Worm (Caenorhabditis elegans) whole organism, L4 larva: Measurements from ENCODE around the gene orai-1.

Experiments used
- ama-1 ChIP-seq: fragments of 150-350 bp; optimal IDR thresholded peaks from 2 replicates; lab custom pipeline; 2014; ENCODE audit warnings: inconsistent platforms, mixed read lengths
- lsy-2 ChIP-seq, 2 experiments: fragments of 150-350 bp in 1 of 2; sonication (generic microtip) in 1 of 2; optimal IDR thresholded peaks; 2 replicates each; lab custom pipeline; 2014 to 2017; ENCODE audit warnings: missing biosample characterization in 2 of 2, missing genetic modification characterization in 2 of 2
- nhr-25 ChIP-seq: sonication (generic microtip); optimal IDR thresholded peaks from 2 replicates; lab custom pipeline; 2017; ENCODE audit warnings: missing genetic modification characterization, mild to moderate bottlenecking, missing compliant biosample characterization, antibody characterized with exemption, moderate library complexity, borderline replicate concordance; ENCODE audit not compliant: insufficient read depth
- nhr-76 ChIP-seq: fragments of 150-350 bp; optimal IDR thresholded peaks from 2 replicates; lab custom pipeline; 2014; ENCODE audit warnings: missing biosample characterization, missing genetic modification characterization
- pqm-1 ChIP-seq: sonication (generic microtip); optimal IDR thresholded peaks from 2 replicates; lab custom pipeline; 2017; ENCODE audit warnings: missing biosample characterization, missing genetic modification characterization
- unc-62 ChIP-seq, 3 experiments: fragments of 150-350 bp in 1 of 3; sonication (generic microtip); optimal IDR thresholded peaks in 2 of 3; peaks in 1 of 3; 1 replicate in 1 of 3; 2 replicates in 2 of 3; lab custom pipeline; 2014 to 2017; ENCODE audit warnings: missing biosample characterization in 3 of 3, missing genetic modification characterization in 3 of 3, missing genetic modification reagents in 3 of 3, missing genotype in 1 of 3
- ztf-11 ChIP-seq: fragments of 150-350 bp; optimal IDR thresholded peaks from 2 replicates; lab custom pipeline; 2014; ENCODE audit warnings: missing biosample characterization, missing genetic modification characterization

- TF ChIP-seq ama-1 (no peak), ztf-11 (tag; lab: Kevin White, UChicago) (no peak), lsy-2 (tag; optimal IDR thresholded peaks at IDR 0.05; lab: Kevin White, UChicago) (no peak), nhr-25 (tag; lab: Kevin White, UChicago) (no peak), pqm-1 (no peak), nhr-76 (no peak), unc-62 (GFP tag; optimal IDR thresholded peaks at IDR 0.05 in 1 of 2; lab: Kevin White, UChicago) (no peak), unc-62 (tag; optimal IDR thresholded peaks at IDR 0.05; lab: Kevin White, UChicago) (no peak)
Measured at ce11 chrIII:626091-626490, 20.5 kb upstream of the orai-1 start.
